Worm (Caenorhabditis elegans) whole organism, mixed stage, embryonic: Measurements from ENCODE around the gene K06G5.1.

ENCODE experiments used
- M03D4.4 ChIP-seq: sonication (generic microtip); optimal IDR thresholded peaks from 2 replicates; lab custom pipeline; 2017; ENCODE audit warnings: mild to moderate bottlenecking, missing genetic modification characterization, missing compliant biosample characterization
- blmp-1 ChIP-seq: fragments of 150-350 bp; optimal IDR thresholded peaks from 2 replicates; lab custom pipeline; 2014; ENCODE audit warnings: missing biosample characterization, missing genetic modification characterization
- ceh-39 ChIP-seq: fragments of 150-350 bp; optimal IDR thresholded peaks from 2 replicates; lab custom pipeline; 2014; ENCODE audit warnings: missing biosample characterization, missing genetic modification characterization
- ceh-43 ChIP-seq: fragments of 200-800 bp; sonication (Bioruptor generic); optimal IDR thresholded peaks from 2 replicates; lab custom pipeline; 2018; ENCODE audit warnings: mild to moderate bottlenecking, missing genetic modification characterization, moderate library complexity, missing compliant biosample characterization
- ceh-83 ChIP-seq: fragments of 200-800 bp; sonication (Bioruptor generic); optimal IDR thresholded peaks from 2 replicates; lab custom pipeline; 2018; ENCODE audit warnings: mild to moderate bottlenecking, missing genetic modification characterization, missing compliant biosample characterization
- ces-1 ChIP-seq: fragments of 150-350 bp; optimal IDR thresholded peaks from 2 replicates; lab custom pipeline; 2014; ENCODE audit warnings: missing biosample characterization, missing genetic modification reagents, missing genetic modification characterization
- cnd-1 ChIP-seq: fragments of 200-800 bp; sonication (Bioruptor generic); optimal IDR thresholded peaks from 2 replicates; lab custom pipeline; 2018; ENCODE audit warnings: mild to moderate bottlenecking, missing genetic modification characterization, missing compliant biosample characterization
- drap-1 ChIP-seq: fragments of 200-800 bp; sonication (Bioruptor generic); optimal IDR thresholded peaks from 3 replicates; lab custom pipeline; 2018; ENCODE audit warnings: mild to moderate bottlenecking, missing genetic modification characterization, missing compliant biosample characterization
- elt-1 ChIP-seq: sonication (generic microtip); optimal IDR thresholded peaks from 2 replicates; lab custom pipeline; 2017; ENCODE audit warnings: missing genetic modification characterization, mild to moderate bottlenecking, missing compliant biosample characterization, antibody characterized with exemption, moderate library complexity, borderline replicate concordance; ENCODE audit not compliant: insufficient read depth
- elt-3 ChIP-seq: fragments of 150-350 bp; optimal IDR thresholded peaks from 2 replicates; lab custom pipeline; 2014; ENCODE audit warnings: missing biosample characterization, missing genetic modification characterization
- ham-2 ChIP-seq: fragments of 200-800 bp; sonication (Bioruptor generic); optimal IDR thresholded peaks from 2 replicates; lab custom pipeline; 2018; ENCODE audit warnings: mild to moderate bottlenecking, missing genetic modification characterization, missing compliant biosample characterization
- hlh-1 ChIP-seq: fragments of 150-350 bp; optimal IDR thresholded peaks from 2 replicates; lab custom pipeline; 2014; ENCODE audit warnings: missing biosample characterization, missing genetic modification reagents, missing genetic modification characterization
- lin-13 ChIP-seq: fragments of 150-350 bp; optimal IDR thresholded peaks from 2 replicates; lab custom pipeline; 2014; ENCODE audit warnings: missing biosample characterization, missing genetic modification characterization
- lin-32 ChIP-seq: fragments of 200-800 bp; sonication (Bioruptor generic); optimal IDR thresholded peaks from 2 replicates; lab custom pipeline; 2018; ENCODE audit warnings: mild to moderate bottlenecking, missing genetic modification characterization, missing compliant biosample characterization
- lsy-2 ChIP-seq: fragments of 150-350 bp; optimal IDR thresholded peaks from 2 replicates; lab custom pipeline; 2014; ENCODE audit warnings: missing biosample characterization, missing genetic modification characterization
- mab-5 ChIP-seq: fragments of 150-350 bp; optimal IDR thresholded peaks from 2 replicates; lab custom pipeline; 2014; ENCODE audit warnings: missing biosample characterization, missing genetic modification characterization
- mep-1 ChIP-seq: fragments of 150-350 bp; optimal IDR thresholded peaks from 2 replicates; lab custom pipeline; 2017; ENCODE audit warnings: missing biosample characterization, missing genetic modification reagents, missing genetic modification characterization, inconsistent platforms
- mls-2 ChIP-seq: sonication (generic microtip); optimal IDR thresholded peaks from 2 replicates; lab custom pipeline; 2016; ENCODE audit warnings: mild to moderate bottlenecking, missing genetic modification characterization, moderate library complexity, missing compliant biosample characterization
- nhr-12 ChIP-seq: fragments of 150-350 bp; optimal IDR thresholded peaks from 2 replicates; lab custom pipeline; 2014; ENCODE audit warnings: missing biosample characterization, missing genetic modification characterization
- nhr-2 ChIP-seq: fragments of 150-350 bp; optimal IDR thresholded peaks from 2 replicates; lab custom pipeline; 2014; ENCODE audit warnings: missing biosample characterization, missing genetic modification characterization
- nhr-237 ChIP-seq: fragments of 150-350 bp; optimal IDR thresholded peaks from 2 replicates; lab custom pipeline; 2014; ENCODE audit warnings: missing biosample characterization, missing genetic modification characterization
- nhr-28 ChIP-seq: fragments of 150-350 bp; optimal IDR thresholded peaks from 2 replicates; lab custom pipeline; 2014; ENCODE audit warnings: missing biosample characterization, missing genetic modification characterization
- nhr-76 ChIP-seq: sonication (generic microtip); optimal IDR thresholded peaks from 2 replicates; lab custom pipeline; 2017; ENCODE audit warnings: missing biosample characterization, missing genetic modification characterization
- pha-4 ChIP-seq: fragments of 150-350 bp; optimal IDR thresholded peaks from 2 replicates; lab custom pipeline; 2018; ENCODE audit warnings: missing biosample characterization, missing genetic modification reagents, missing genetic modification characterization
- sem-2 ChIP-seq: fragments of 200-800 bp; sonication (Bioruptor generic); optimal IDR thresholded peaks from 2 replicates; lab custom pipeline; 2018; ENCODE audit warnings: mild to moderate bottlenecking, missing genetic modification characterization, missing compliant biosample characterization
- snpc-4 ChIP-seq: fragments of 150-350 bp; optimal IDR thresholded peaks from 2 replicates; lab custom pipeline; 2014; ENCODE audit warnings: missing biosample characterization, missing genetic modification characterization
- sptf-1 ChIP-seq: sonication (generic microtip); optimal IDR thresholded peaks from 2 replicates; lab custom pipeline; 2017; ENCODE audit warnings: mild to moderate bottlenecking, missing genetic modification characterization, moderate library complexity, missing compliant biosample characterization
- tbx-8 ChIP-seq: fragments of 200-800 bp; sonication (Bioruptor generic); optimal IDR thresholded peaks from 2 replicates; lab custom pipeline; 2018; ENCODE audit warnings: mild to moderate bottlenecking, missing genetic modification characterization, moderate library complexity, missing compliant biosample characterization
- unc-120 ChIP-seq: sonication (generic microtip); optimal IDR thresholded peaks from 2 replicates; lab custom pipeline; 2017; ENCODE audit warnings: missing genetic modification characterization, missing compliant biosample characterization; ENCODE audit not compliant: poor library complexity, severe bottlenecking
- unc-39 ChIP-seq: fragments of 150-350 bp; optimal IDR thresholded peaks from 2 replicates; lab custom pipeline; 2014; ENCODE audit warnings: missing biosample characterization, missing genetic modification characterization
- zip-8 ChIP-seq: fragments of 150-350 bp; optimal IDR thresholded peaks from 2 replicates; lab custom pipeline; 2014; ENCODE audit warnings: missing biosample characterization, missing genetic modification characterization
- ztf-11 ChIP-seq: fragments of 150-350 bp; optimal IDR thresholded peaks from 2 replicates; lab custom pipeline; 2014; ENCODE audit warnings: missing biosample characterization, missing genetic modification characterization

K06G5.1 gene

ce11 chrX:14175740-14176139 lies 39.0 kb upstream of the K06G5.1 start, which contains the start of gene C37E2.2:
TSS of gene C37E2.2 (plus strand) at chrX:14176040.
- TF ChIP-seq ceh-39 (tag; lab: Kevin White, UChicago) (no peak), nhr-12 (no peak), nhr-2 (tag; lab: Kevin White, UChicago) (no peak), mab-5 (tag; lab: Kevin White, UChicago) (no peak), ztf-11 (tag; lab: Kevin White, UChicago) (no peak), ceh-43 (no peak), mep-1 (tag; lab: Kevin White, UChicago) (no peak), snpc-4 (tag; lab: Kevin White, UChicago) (no peak), lsy-2 (tag; lab: Kevin White, UChicago) (no peak), sem-2 (no peak), unc-39 (tag; lab: Kevin White, UChicago) (no peak)

ce11 chrX:14178688-14179087 lies 36.1 kb upstream of the K06G5.1 start, which contains the start of gene C37E2.10:
TSS of gene C37E2.10 (plus strand) at chrX:14178988.
- TF ChIP-seq ces-1 (GFP tag; lab: Kevin White, UChicago) (no peak), blmp-1 (tag; lab: Kevin White, UChicago) (no peak), nhr-237 (no peak), unc-120 (tag; lab: Kevin White, UChicago) (no peak), pha-4 (no peak), M03D4.4 (tag; lab: Kevin White, UChicago) (no peak), nhr-76 (tag; lab: Kevin White, UChicago) (no peak), ceh-83 (no peak), ztf-11 (tag; lab: Kevin White, UChicago) (no peak), mep-1 (tag; lab: Kevin White, UChicago) (no peak)

- no peak for TF ChIP-seq ztf-11 (tag; lab: Kevin White, UChicago)
- no peak for TF ChIP-seq ces-1 (GFP tag; lab: Kevin White, UChicago)
- TF ChIP-seq drap-1 (GFP tag; lab: Kevin White, UChicago), result no peak
- no peak for TF ChIP-seq unc-39 (tag; lab: Kevin White, UChicago)
- no peak for TF ChIP-seq sptf-1 (tag; lab: Kevin White, UChicago)
- TF ChIP-seq cnd-1 (tag; lab: Kevin White, UChicago), result no peak
- TF ChIP-seq lsy-2 (tag; lab: Kevin White, UChicago), result no peak
- TF ChIP-seq ceh-39 (tag; lab: Kevin White, UChicago), result no peak
- TF ChIP-seq ceh-43, result no peak
- no peak for TF ChIP-seq lin-13 (tag; lab: Kevin White, UChicago)
- TF ChIP-seq elt-3, result no peak
- no peak for TF ChIP-seq mls-2 (tag; lab: Kevin White, UChicago)
Measured at ce11 chrX:14179488-14179887, 35.3 kb upstream of the K06G5.1 start.

ce11 chrX:14180151-14180550 lies 34.6 kb upstream of the K06G5.1 start, which contains the start of gene C37E2.3:
TSS of gene C37E2.3 (plus strand) at chrX:14180451.
- no peak for TF ChIP-seq lin-32
- TF ChIP-seq blmp-1 (tag; lab: Kevin White, UChicago), result no peak
- no peak for TF ChIP-seq hlh-1 (tag; lab: Kevin White, UChicago)

ce11 chrX:14182514-14182913 lies 32.3 kb upstream of the K06G5.1 start:
- TF ChIP-seq mab-5 (tag; lab: Kevin White, UChicago) (no peak), lin-13 (tag; lab: Kevin White, UChicago) (no peak), nhr-76 (tag; lab: Kevin White, UChicago) (no peak), sptf-1 (tag; lab: Kevin White, UChicago) (no peak), drap-1 (GFP tag; lab: Kevin White, UChicago) (no peak), nhr-12 (no peak), ces-1 (GFP tag; lab: Kevin White, UChicago) (no peak), tbx-8 (GFP tag; lab: Kevin White, UChicago) (no peak), ceh-39 (tag; lab: Kevin White, UChicago) (no peak), unc-39 (tag; lab: Kevin White, UChicago) (no peak), mls-2 (tag; lab: Kevin White, UChicago) (no peak), elt-3 (no peak), lin-32 (no peak), hlh-1 (tag; lab: Kevin White, UChicago) (no peak), elt-1 (tag; lab: Kevin White, UChicago) (no peak), mep-1 (tag; lab: Kevin White, UChicago) (no peak), zip-8 (tag; lab: Kevin White, UChicago) (no peak), sem-2 (no peak), nhr-28 (tag; lab: Kevin White, UChicago) (no peak), ham-2 (GFP tag; lab: Kevin White, UChicago) (no peak)
